Worm (Caenorhabditis elegans) whole organism, L4 larva: ENCODE results near the gene spe-49.

Experiments
- D1046.2 ChIP-seq: fragments of 200-800 bp; sonication (Bioruptor generic); IDR thresholded peaks from 2 replicates; pipeline ENCODE4 v1.3.6; 2022; ENCODE audit warnings: missing genetic modification characterization, missing compliant biosample characterization
- F37D6.2 ChIP-seq: sonication (generic microtip); optimal IDR thresholded peaks from 2 replicates; lab custom pipeline; 2016; ENCODE audit warnings: mild to moderate bottlenecking, missing genetic modification characterization, missing compliant biosample characterization
- F44E2.7 ChIP-seq: fragments of 200-800 bp; sonication (Bioruptor generic); IDR thresholded peaks from 2 replicates; pipeline ENCODE4 v2.1.2; 2022; ENCODE audit warnings: missing genetic modification characterization, missing compliant biosample characterization
- T20F7.1 ChIP-seq: fragments of 200-800 bp; sonication (Bioruptor generic); optimal IDR thresholded peaks from 2 replicates; lab custom pipeline; 2018; ENCODE audit warnings: mild to moderate bottlenecking, missing genetic modification characterization, missing compliant biosample characterization
- Y105C5A.15 ChIP-seq: fragments of 200-800 bp; sonication (Bioruptor generic); IDR thresholded peaks from 2 replicates; pipeline ENCODE4 v1.3.6; 2022; ENCODE audit warnings: missing genetic modification characterization, missing compliant biosample characterization
- Y48G9A.11 ChIP-seq: fragments of 200-800 bp; sonication (Bioruptor generic); IDR thresholded peaks from 2 replicates; pipeline ENCODE4 v1.3.6; 2022; ENCODE audit warnings: missing genetic modification reagents, missing genetic modification characterization, missing compliant biosample characterization
- ZK337.2 ChIP-seq: fragments of 200-800 bp; sonication (Bioruptor generic); IDR thresholded peaks from 2 replicates; pipeline ENCODE4 v1.3.6; 2022; ENCODE audit warnings: missing genetic modification reagents, missing genetic modification characterization, missing compliant biosample characterization
- aha-1 ChIP-seq: fragments of 150-350 bp; peaks from one replicate; lab custom pipeline; 2014; ENCODE audit warnings: missing biosample characterization, missing genetic modification characterization
- ama-1 ChIP-seq: fragments of 150-350 bp; optimal IDR thresholded peaks from 2 replicates; lab custom pipeline; 2014; ENCODE audit warnings: inconsistent platforms, mixed read lengths
- ceh-20 ChIP-seq: fragments of 200-800 bp; sonication (Bioruptor generic); IDR thresholded peaks from 2 replicates; pipeline ENCODE4 v1.3.6; 2022; ENCODE audit warnings: missing genetic modification reagents, missing genetic modification characterization, missing compliant biosample characterization
- ces-1 ChIP-seq: fragments of 150-350 bp; sonication (generic microtip); optimal IDR thresholded peaks from 4 replicates; lab custom pipeline; 2014; ENCODE audit warnings: missing biosample characterization, missing genetic modification reagents, missing genetic modification characterization
- cey-2 ChIP-seq: sonication (generic microtip); optimal IDR thresholded peaks from 3 replicates; lab custom pipeline; 2017; ENCODE audit warnings: missing genetic modification characterization, mild to moderate bottlenecking, missing compliant biosample characterization, antibody characterized with exemption, borderline replicate concordance; ENCODE audit not compliant: insufficient read depth
- daf-16 ChIP-seq, 3 experiments: sonication (generic microtip); optimal IDR thresholded peaks; 2 replicates each; lab custom pipeline; 2016 to 2017; ENCODE audit warnings: missing genetic modification characterization in 3 of 3, missing genetic modification reagents in 3 of 3, mild to moderate bottlenecking in 2 of 3, missing compliant biosample characterization in 2 of 3, missing biosample characterization in 1 of 3, moderate library complexity in 1 of 3
- daf-19 ChIP-seq: fragments of 200-800 bp; sonication (Bioruptor generic); conservative IDR thresholded peaks from 2 replicates; pipeline ENCODE4 v1.3.6; 2022; ENCODE audit warnings: missing genetic modification characterization, missing compliant biosample characterization
- dmd-6 ChIP-seq: fragments of 200-800 bp; sonication (Bioruptor generic); IDR thresholded peaks from 2 replicates; pipeline ENCODE4 v1.3.6; 2022; ENCODE audit warnings: missing genetic modification reagents, missing genetic modification characterization, missing compliant biosample characterization
- dve-1 ChIP-seq: sonication (generic microtip); optimal IDR thresholded peaks from 2 replicates; lab custom pipeline; 2017; ENCODE audit warnings: antibody characterized with exemption, mild to moderate bottlenecking, missing genetic modification characterization, missing compliant biosample characterization; ENCODE audit not compliant: insufficient read depth
- fkh-10 ChIP-seq: fragments of 150-350 bp; optimal IDR thresholded peaks from 2 replicates; lab custom pipeline; 2014; ENCODE audit warnings: missing biosample characterization, missing genetic modification reagents, missing genetic modification characterization
- hif-1 ChIP-seq, 2 experiments: sonication (generic microtip); optimal IDR thresholded peaks; 2 replicates each; lab custom pipeline; 2016 to 2017; ENCODE audit warnings: missing compliant biosample characterization in 2 of 2, missing genetic modification characterization in 2 of 2, missing genetic modification reagents in 2 of 2, missing genotype in 2 of 2, mild to moderate bottlenecking in 1 of 2
- hlh-11 ChIP-seq: fragments of 200-800 bp; sonication (Bioruptor generic); optimal IDR thresholded peaks from 2 replicates; lab custom pipeline; 2018; ENCODE audit warnings: mild to moderate bottlenecking, missing genetic modification characterization, missing compliant biosample characterization
- hlh-30 ChIP-seq: sonication (generic microtip); optimal IDR thresholded peaks from 2 replicates; lab custom pipeline; 2017; ENCODE audit warnings: antibody characterized with exemption, mild to moderate bottlenecking, missing genetic modification characterization, missing compliant biosample characterization; ENCODE audit not compliant: insufficient read depth
- hmg-1.1 ChIP-seq: fragments of 200-800 bp; sonication (Bioruptor generic); IDR thresholded peaks from 2 replicates; pipeline ENCODE4 v1.3.6; 2022; ENCODE audit warnings: missing genetic modification reagents, missing genetic modification characterization, missing compliant biosample characterization
- jun-1 ChIP-seq: fragments of 150-350 bp; optimal IDR thresholded peaks from 2 replicates; lab custom pipeline; 2014; ENCODE audit warnings: missing biosample characterization, missing genetic modification reagents, missing genetic modification characterization
- lin-1 ChIP-seq: fragments of 200-800 bp; sonication (Bioruptor generic); IDR thresholded peaks from 2 replicates; pipeline ENCODE4 v1.3.6; 2022; ENCODE audit warnings: missing genetic modification reagents, missing genetic modification characterization, missing compliant biosample characterization
- lin-13 ChIP-seq: fragments of 150-350 bp; optimal IDR thresholded peaks from 2 replicates; lab custom pipeline; 2014; ENCODE audit warnings: missing biosample characterization, missing genetic modification reagents, missing genetic modification characterization
- lin-38 ChIP-seq: fragments of 200-800 bp; sonication (Bioruptor generic); IDR thresholded peaks from 2 replicates; pipeline ENCODE4 v1.3.6; 2022; ENCODE audit warnings: missing genetic modification reagents, missing genetic modification characterization, missing compliant biosample characterization
- lir-3 ChIP-seq: sonication (generic microtip); optimal IDR thresholded peaks from 2 replicates; lab custom pipeline; 2016; ENCODE audit warnings: mild to moderate bottlenecking, missing genetic modification characterization, missing compliant biosample characterization
- lsy-2 ChIP-seq, 2 experiments: fragments of 150-350 bp in 1 of 2; sonication (generic microtip) in 1 of 2; optimal IDR thresholded peaks; 2 replicates each; lab custom pipeline; 2014 to 2017; ENCODE audit warnings: missing biosample characterization in 2 of 2, missing genetic modification characterization in 2 of 2
- mdl-1 ChIP-seq, 2 experiments: fragments of 150-350 bp in 1 of 2; sonication (generic microtip) in 1 of 2; optimal IDR thresholded peaks; 2 replicates each; lab custom pipeline; 2014 to 2017; ENCODE audit warnings: missing biosample characterization in 2 of 2, missing genetic modification characterization in 2 of 2
- mep-1 ChIP-seq: fragments of 150-350 bp; sonication (generic microtip); optimal IDR thresholded peaks from 3 replicates; lab custom pipeline; 2014; ENCODE audit warnings: missing biosample characterization, missing genetic modification characterization
- mxl-2 ChIP-seq: fragments of 200-800 bp; sonication (Bioruptor generic); conservative IDR thresholded peaks from 2 replicates; pipeline ENCODE4 v1.3.6; 2022; ENCODE audit warnings: missing genetic modification reagents, missing genetic modification characterization, missing compliant biosample characterization
- nhr-10 ChIP-seq: fragments of 150-350 bp; optimal IDR thresholded peaks from 2 replicates; lab custom pipeline; 2014; ENCODE audit warnings: missing biosample characterization, missing genetic modification characterization
- nhr-102 ChIP-seq: sonication (generic microtip); optimal IDR thresholded peaks from 2 replicates; lab custom pipeline; 2016; ENCODE audit warnings: mild to moderate bottlenecking, missing genetic modification characterization, moderate library complexity, missing compliant biosample characterization
- nhr-11 ChIP-seq: fragments of 150-350 bp; optimal IDR thresholded peaks from 2 replicates; lab custom pipeline; 2014; ENCODE audit warnings: missing biosample characterization, missing genetic modification characterization
- nhr-237 ChIP-seq: sonication (generic microtip); optimal IDR thresholded peaks from 2 replicates; lab custom pipeline; 2017; ENCODE audit warnings: missing biosample characterization, missing genetic modification characterization
- nhr-28 ChIP-seq: fragments of 150-350 bp; optimal IDR thresholded peaks from 2 replicates; lab custom pipeline; 2014; ENCODE audit warnings: missing biosample characterization, missing genetic modification characterization
- nhr-48 ChIP-seq: sonication (generic microtip); optimal IDR thresholded peaks from 2 replicates; lab custom pipeline; 2016; ENCODE audit warnings: mild to moderate bottlenecking, missing genetic modification characterization, missing compliant biosample characterization
- nhr-6 ChIP-seq: fragments of 150-350 bp; optimal IDR thresholded peaks from 2 replicates; lab custom pipeline; 2014; ENCODE audit warnings: missing biosample characterization, missing genetic modification characterization
- nhr-76 ChIP-seq: fragments of 150-350 bp; optimal IDR thresholded peaks from 2 replicates; lab custom pipeline; 2014; ENCODE audit warnings: missing biosample characterization, missing genetic modification characterization
- nhr-77 ChIP-seq: fragments of 150-350 bp; optimal IDR thresholded peaks from 2 replicates; lab custom pipeline; 2014; ENCODE audit warnings: missing biosample characterization, missing genetic modification characterization
- php-3 ChIP-seq: fragments of 200-800 bp; sonication (Bioruptor generic); IDR thresholded peaks from 2 replicates; pipeline ENCODE4 v1.3.6; 2022; ENCODE audit warnings: missing genetic modification reagents, missing genetic modification characterization, missing compliant biosample characterization
- pqm-1 ChIP-seq: sonication (generic microtip); optimal IDR thresholded peaks from 2 replicates; lab custom pipeline; 2017; ENCODE audit warnings: missing biosample characterization, missing genetic modification characterization
- sdz-12 ChIP-seq: fragments of 200-800 bp; sonication (Bioruptor generic); optimal IDR thresholded peaks from 2 replicates; lab custom pipeline; 2018; ENCODE audit warnings: mild to moderate bottlenecking, missing genetic modification characterization, missing compliant biosample characterization
- set-16 ChIP-seq: fragments of 200-800 bp; sonication (Bioruptor generic); IDR thresholded peaks from 2 replicates; pipeline ENCODE4 v1.3.6; 2022; ENCODE audit warnings: missing genetic modification reagents, missing genetic modification characterization, missing compliant biosample characterization
- snpc-1.2 ChIP-seq: fragments of 200-800 bp; sonication (Bioruptor generic); IDR thresholded peaks from 2 replicates; pipeline ENCODE4 v1.3.6; 2022; ENCODE audit warnings: missing genetic modification reagents, missing genetic modification characterization, missing compliant biosample characterization
- snpc-4 ChIP-seq: fragments of 150-350 bp; optimal IDR thresholded peaks from 2 replicates; lab custom pipeline; 2014; ENCODE audit warnings: missing biosample characterization, missing genetic modification characterization
- spr-3 ChIP-seq: fragments of 200-800 bp; sonication (Bioruptor generic); optimal IDR thresholded peaks from 2 replicates; lab custom pipeline; 2018; ENCODE audit warnings: mild to moderate bottlenecking, missing genetic modification characterization, missing compliant biosample characterization
- tra-1 ChIP-seq: fragments of 200-800 bp; sonication (Bioruptor generic); IDR thresholded peaks from 2 replicates; pipeline ENCODE4 v1.3.6; 2022; ENCODE audit warnings: missing genetic modification reagents, missing genetic modification characterization, missing compliant biosample characterization
- unc-130 ChIP-seq: sonication (generic microtip); optimal IDR thresholded peaks from 2 replicates; lab custom pipeline; 2016; ENCODE audit warnings: missing genetic modification reagents, missing genetic modification characterization, missing compliant biosample characterization
- zfp-3 ChIP-seq: fragments of 200-800 bp; sonication (Bioruptor generic); conservative IDR thresholded peaks from 2 replicates; pipeline ENCODE4 v1.3.6; 2022; ENCODE audit warnings: missing genetic modification reagents, missing genetic modification characterization, missing compliant biosample characterization
- zip-11 ChIP-seq: fragments of 200-800 bp; sonication (Bioruptor generic); IDR thresholded peaks from 2 replicates; pipeline ENCODE4 v1.3.6; 2022; ENCODE audit warnings: missing genetic modification characterization, missing compliant biosample characterization
- ztf-11 ChIP-seq: fragments of 150-350 bp; optimal IDR thresholded peaks from 2 replicates; lab custom pipeline; 2014; ENCODE audit warnings: missing biosample characterization, missing genetic modification characterization

The spe-49 gene

ce11 chrV:6275209-6275608 lies 6.0 kb upstream of the spe-49 start (continued):
- TF ChIP-seq Y105C5A.15 (no peak), daf-19 (GFP tag; lab: Robert Waterston, UW) (no peak), lin-1 (GFP tag; lab: Robert Waterston, UW) (peak; percentile 62; the same call in 1 of the 2 replicates), ZK337.2 (GFP tag; lab: Robert Waterston, UW) (no peak), F37D6.2 (tag; lab: Kevin White, UChicago) (no peak), T20F7.1 (GFP tag; lab: Kevin White, UChicago) (no peak), cey-2 (tag; lab: Kevin White, UChicago) (peak; percentile 43), hmg-1.1 (GFP tag; lab: Robert Waterston, UW) (no peak), mdl-1 (tag; optimal IDR thresholded peaks at IDR 0.05; lab: Kevin White, UChicago) (peak in 1 of 2 experiments; percentile 74), zfp-3 (GFP tag; lab: Robert Waterston, UW) (0 out of 2 replicates have a peak, but pooled peaks have one; percentile 32), Y48G9A.11 (GFP tag; lab: Robert Waterston, UW) (no peak), hlh-30 (tag; lab: Kevin White, UChicago) (peak; percentile 70), fkh-10 (GFP tag; lab: Kevin White, UChicago) (no peak), nhr-102 (tag; lab: Kevin White, UChicago) (peak; percentile 6), F44E2.7 (GFP tag; lab: Robert Waterston, UW) (no peak), nhr-77 (peak; percentile 81), snpc-4 (tag; lab: Kevin White, UChicago) (no peak), D1046.2 (GFP tag; lab: Robert Waterston, UW) (no peak), sdz-12 (GFP tag; lab: Kevin White, UChicago) (no peak), mep-1 (peak; percentile 8), ceh-20 (GFP tag; lab: Robert Waterston, UW) (no peak), nhr-48 (peak; percentile 75), pqm-1 (tag; lab: Kevin White, UChicago) (peak; percentile 93), daf-16 (GFP tag; optimal IDR thresholded peaks at IDR 0.05; lab: Kevin White, UChicago) (no peak), daf-16 (tag; optimal IDR thresholded peaks at IDR 0.05; lab: Kevin White, UChicago) (peak; percentile 86), php-3 (GFP tag; lab: Robert Waterston, UW) (peak; percentile 85), dmd-6 (GFP tag; lab: Robert Waterston, UW) (peak; percentile 93), hlh-11 (tag; lab: Kevin White, UChicago) (peak; percentile 93), spr-3 (no peak), tra-1 (GFP tag; lab: Robert Waterston, UW) (peak; percentile 65; the same call in 1 of the 2 replicates), lir-3 (tag; lab: Kevin White, UChicago) (no peak), ces-1 (GFP tag; lab: Kevin White, UChicago) (no peak), nhr-10 (tag; lab: Kevin White, UChicago) (no peak), jun-1 (tag; lab: Kevin White, UChicago) (peak; percentile 12), unc-130 (GFP tag; lab: Kevin White, UChicago) (no peak), ztf-11 (tag; lab: Kevin White, UChicago) (no peak), lin-38 (GFP tag; lab: Robert Waterston, UW) (no peak), nhr-237 (tag; lab: Kevin White, UChicago) (no peak), nhr-6 (tag; lab: Kevin White, UChicago) (no peak), dve-1 (peak; percentile 89), set-16 (GFP tag; lab: Robert Waterston, UW) (no peak)

ce11 chrV:6276205-6276604 lies 5.0 kb upstream of the spe-49 start, which contains the start of gene F31F7.1:
F31F7.1 (plus strand) TSS chrV:6276439.
- TF ChIP-seq snpc-1.2 (GFP tag; lab: Robert Waterston, UW) (no peak), nhr-11 (tag; lab: Kevin White, UChicago) (peak; percentile 1), hif-1 (tag; optimal IDR thresholded peaks at IDR 0.05; lab: Kevin White, UChicago) (peak in 1 of 2 experiments; percentile 5), lsy-2 (tag; optimal IDR thresholded peaks at IDR 0.05; lab: Kevin White, UChicago) (peak; percentile 32 to 56), dve-1 (peak; percentile 97), lin-13 (GFP tag; lab: Kevin White, UChicago) (peak; percentile 1), zip-11 (GFP tag; lab: Robert Waterston, UW) (no peak), nhr-77 (peak; percentile 92), hlh-11 (tag; lab: Kevin White, UChicago) (peak; percentile 93), nhr-48 (peak; percentile 87), dmd-6 (GFP tag; lab: Robert Waterston, UW) (peak; percentile 94), lin-1 (GFP tag; lab: Robert Waterston, UW) (peak; percentile 59), nhr-76 (tag; lab: Kevin White, UChicago) (no peak), mxl-2 (GFP tag; lab: Robert Waterston, UW) (no peak), aha-1 (peak; percentile 93), ama-1 (lab: Kevin White, UChicago) (peak; percentile 95), nhr-28 (tag; lab: Kevin White, UChicago) (peak; percentile 93)
